Fruit fly (Drosophila melanogaster): ENCODE data around the gene gammaTub23C.

Gene gammaTub23C

dm6 chr2L:2957547-2958174 is 15.0 kb upstream of the gammaTub23C start (continued):
- TF ChIP-seq dmrt99B (tag; optimal IDR thresholded peaks at IDR 0.05): peak; percentile 78
- TF ChIP-seq Ravus (GFP tag; IDR thresholded peaks at IDR 0.05): no peak
- no peak for TF ChIP-seq aop (GFP tag; IDR thresholded peaks at IDR 0.05)
- TF ChIP-seq CG16815 (GFP tag; optimal IDR thresholded peaks at IDR 0.05): no peak
- no peak for TF ChIP-seq tup (GFP tag; optimal IDR thresholded peaks at IDR 0.05)
- TF ChIP-seq CG1602 (GFP tag; optimal IDR thresholded peaks at IDR 0.05): peak; percentile 32
- 0 out of 2 replicates have a peak, but pooled peaks have one; percentile 26 for TF ChIP-seq ap (GFP tag; IDR thresholded peaks at IDR 0.05)
- no peak for TF ChIP-seq CG6272 (GFP tag; IDR thresholded peaks at IDR 0.05)
- TF ChIP-seq hbn (GFP tag; IDR thresholded peaks at IDR 0.05; ENCODE audit: partially characterized antibody): no peak
- TF ChIP-seq CG1603 (tag; optimal IDR thresholded peaks at IDR 0.05): no peak
- no peak for TF ChIP-seq CG4707 (GFP tag; optimal IDR thresholded peaks at IDR 0.05)
- TF ChIP-seq nmo (GFP tag; optimal IDR thresholded peaks at IDR 0.05): peak; percentile 86
- no peak for TF ChIP-seq CG13775 (GFP tag; optimal IDR thresholded peaks at IDR 0.05)
- TF ChIP-seq cas (GFP tag; IDR thresholded peaks at IDR 0.05): no peak
- TF ChIP-seq CG12104 (GFP tag; optimal IDR thresholded peaks at IDR 0.05): no peak
- TF ChIP-seq CG12236 (GFP tag; optimal IDR thresholded peaks at IDR 0.05): no peak
- TF ChIP-seq ro (GFP tag; IDR thresholded peaks at IDR 0.05): no peak
- TF ChIP-seq oc (tag; optimal IDR thresholded peaks at IDR 0.05): no peak
- TF ChIP-seq lola (GFP tag; optimal IDR thresholded peaks at IDR 0.05): peak in 1 of 3 experiments; percentile 61
- no peak for TF ChIP-seq CG34224 (GFP tag; IDR thresholded peaks at IDR 0.05; ENCODE audit: partially characterized antibody)
- TF ChIP-seq CG17359 (tag; optimal IDR thresholded peaks at IDR 0.05): no peak
- peak in 1 of 2 experiments; percentile 4 for TF ChIP-seq crp (GFP tag; optimal IDR thresholded peaks at IDR 0.05)
- no peak for TF ChIP-seq C15 (GFP tag; IDR thresholded peaks at IDR 0.05)
- no peak for TF ChIP-seq CG14965 (GFP tag; optimal IDR thresholded peaks at IDR 0.05; ENCODE audit: borderline replicate concordance)
- no peak for TF ChIP-seq crol (GFP tag; IDR thresholded peaks at IDR 0.05)
- TF ChIP-seq so (GFP tag; IDR thresholded peaks at IDR 0.05): no peak; the same call in 2 of the 3 replicates
- peak; percentile 78 for TF ChIP-seq Med (GFP tag)
- peak; percentile 2 for TF ChIP-seq CG9437 (GFP tag; optimal IDR thresholded peaks at IDR 0.05)
- TF ChIP-seq Atf-2 (GFP tag; optimal IDR thresholded peaks at IDR 0.05): no peak
- no peak for TF ChIP-seq CG4360 (GFP tag; IDR thresholded peaks at IDR 0.05)
- TF ChIP-seq CG18476 (GFP tag; optimal IDR thresholded peaks at IDR 0.05): peak; percentile 31
- TF ChIP-seq CG17186 (GFP tag; optimal IDR thresholded peaks at IDR 0.05): no peak
- TF ChIP-seq ara (GFP tag; IDR thresholded peaks at IDR 0.05): peak; percentile 43; the same call in 1 of the 2 replicates
- peak; percentile 37 for TF ChIP-seq CG12391 (tag; optimal IDR thresholded peaks at IDR 0.05)
- TF ChIP-seq Scr (GFP tag; IDR thresholded peaks at IDR 0.05; ENCODE audit: partially characterized antibody): no peak
- TF ChIP-seq Rfx (GFP tag; IDR thresholded peaks at IDR 0.05): peak; percentile 13; the same call in 1 of the 2 replicates
- TF ChIP-seq nerfin-1 (tag; optimal IDR thresholded peaks at IDR 0.05): peak; percentile 42
- no peak for TF ChIP-seq Nf-YB (GFP tag; optimal IDR thresholded peaks at IDR 0.05)
- TF ChIP-seq CG4282 (GFP tag; optimal IDR thresholded peaks at IDR 0.05): no peak
- TF ChIP-seq CG1647 (GFP tag; optimal IDR thresholded peaks at IDR 0.05): peak; percentile 36
- no peak for TF ChIP-seq fu2 (GFP tag; optimal IDR thresholded peaks at IDR 0.05)
- no peak for TF ChIP-seq slp2 (GFP tag; optimal IDR thresholded peaks at IDR 0.05)
- no peak for TF ChIP-seq CG6854 (GFP tag; optimal IDR thresholded peaks at IDR 0.05)
- no peak for TF ChIP-seq hkb (optimal IDR thresholded peaks at IDR 0.05)
- peak; percentile 48; the same call in 1 of the 2 replicates for TF ChIP-seq hkb (GFP tag; IDR thresholded peaks at IDR 0.05)
- peak; percentile 11 to 28 for TF ChIP-seq dpn (GFP tag; optimal IDR thresholded peaks at IDR 0.05)
- peak; percentile 14; the same call in 2 of the 4 replicates for TF ChIP-seq Gug (GFP tag; IDR thresholded peaks at IDR 0.05)
- TF ChIP-seq CG6791 (GFP tag; IDR thresholded peaks at IDR 0.05; ENCODE audit: partially characterized antibody): no peak
- no peak for TF ChIP-seq dimm (GFP tag; IDR thresholded peaks at IDR 0.05)
- TF ChIP-seq Spps (tag; optimal IDR thresholded peaks at IDR 0.05): peak; percentile 27
